Worm (Caenorhabditis elegans) whole organism, late embryonic: ENCODE data around the gene C23H3.9.

Experiments
- K09A11.1 ChIP-seq: sonication (generic microtip); optimal IDR thresholded peaks from 2 replicates; lab custom pipeline; 2017; ENCODE audit warnings: antibody characterized with exemption, mild to moderate bottlenecking, missing genetic modification characterization, missing compliant biosample characterization; ENCODE audit not compliant: insufficient read depth
- ama-1 ChIP-seq: fragments of 150-350 bp; optimal IDR thresholded peaks from 2 replicates; lab custom pipeline; 2014
- ceh-30 ChIP-seq: fragments of 150-350 bp; optimal IDR thresholded peaks from 2 replicates; lab custom pipeline; 2014; ENCODE audit warnings: missing biosample characterization, missing genetic modification characterization
- ceh-31 ChIP-seq: sonication (generic microtip); optimal IDR thresholded peaks from 2 replicates; lab custom pipeline; 2016; ENCODE audit warnings: missing genetic modification characterization, missing compliant biosample characterization
- ceh-6 ChIP-seq: fragments of 200-800 bp; sonication (Bioruptor generic); optimal IDR thresholded peaks from 2 replicates; lab custom pipeline; 2018; ENCODE audit warnings: mild to moderate bottlenecking, missing genetic modification characterization, missing compliant biosample characterization
- che-1 ChIP-seq: sonication (generic microtip); optimal IDR thresholded peaks from 2 replicates; lab custom pipeline; 2016; ENCODE audit warnings: mild to moderate bottlenecking, missing genetic modification characterization, missing compliant biosample characterization
- hlh-8 ChIP-seq: sonication (generic microtip); optimal IDR thresholded peaks from 2 replicates; lab custom pipeline; 2016; ENCODE audit warnings: missing genotype, missing genetic modification characterization, missing compliant biosample characterization
- lin-11 ChIP-seq: fragments of 200-800 bp; sonication (Bioruptor generic); optimal IDR thresholded peaks from 2 replicates; lab custom pipeline; 2018; ENCODE audit warnings: mild to moderate bottlenecking, missing genetic modification characterization, missing compliant biosample characterization
- nhr-11 ChIP-seq: fragments of 150-350 bp; optimal IDR thresholded peaks from 2 replicates; lab custom pipeline; 2014; ENCODE audit warnings: missing biosample characterization, missing genetic modification characterization
- pqm-1 ChIP-seq: sonication (generic microtip); optimal IDR thresholded peaks from 2 replicates; lab custom pipeline; 2016; ENCODE audit warnings: missing genetic modification characterization, missing compliant biosample characterization
- tbx-2 ChIP-seq: sonication (generic microtip); optimal IDR thresholded peaks from 2 replicates; lab custom pipeline; 2016; ENCODE audit warnings: missing genetic modification characterization, missing compliant biosample characterization
- unc-42 ChIP-seq: sonication (generic microtip); optimal IDR thresholded peaks from 2 replicates; lab custom pipeline; 2016; ENCODE audit warnings: missing genotype, missing genetic modification characterization, missing compliant biosample characterization

- TF ChIP-seq tbx-2 (tag; lab: Kevin White, UChicago) (no peak), K09A11.1 (no peak), unc-42 (tag; lab: Kevin White, UChicago) (no peak), ceh-30 (tag; lab: Kevin White, UChicago) (no peak), nhr-11 (tag; lab: Kevin White, UChicago) (no peak), ceh-6 (GFP tag; lab: Kevin White, UChicago) (no peak), lin-11 (no peak), pqm-1 (no peak), che-1 (tag; lab: Kevin White, UChicago) (no peak), hlh-8 (tag; lab: Kevin White, UChicago) (no peak), ceh-31 (tag; lab: Kevin White, UChicago) (no peak), ama-1 (lab: Kevin White, UChicago) (no peak)
These were observed 42.1 kb upstream of the C23H3.9 start, which contains the start of gene K10B4.3 for ce11 chrII:121121-121520.
